Fruit fly (Drosophila melanogaster) whole organism, pupa: Measurements from ENCODE around the gene CG15198.

Source experiments
- CG10348 ChIP-seq: fragments of 200-800 bp; sonication (Bioruptor generic); IDR thresholded peaks from 2 replicates; pipeline ENCODE4 v1.3.6; 2022; ENCODE audit warnings: missing biosample characterization, missing genetic modification characterization
- CG12605 ChIP-seq: fragments of 200-800 bp; sonication (Bioruptor generic); IDR thresholded peaks from 2 replicates; pipeline ENCODE4 v1.3.6; 2022; ENCODE audit warnings: missing biosample characterization, missing genetic modification characterization
- CG13204 ChIP-seq: fragments of 200-800 bp; sonication (Bioruptor generic); optimal IDR thresholded peaks from 2 replicates; lab custom pipeline; 2018; ENCODE audit warnings: missing biosample characterization, mild to moderate bottlenecking, missing genetic modification characterization, moderate library complexity
- CG14655 ChIP-seq: fragments of 200-800 bp; sonication (Bioruptor generic); optimal IDR thresholded peaks from 3 replicates; lab custom pipeline; 2017; ENCODE audit warnings: mild to moderate bottlenecking, missing biosample characterization, missing genetic modification reagents, missing genetic modification characterization
- CG15710 ChIP-seq: fragments of 200-800 bp; sonication (Bioruptor generic); optimal IDR thresholded peaks from 2 replicates; lab custom pipeline; 2018; ENCODE audit warnings: missing biosample characterization, mild to moderate bottlenecking, missing genetic modification characterization, moderate library complexity
- CG17806 ChIP-seq: fragments of 200-800 bp; sonication (Bioruptor generic); optimal IDR thresholded peaks from 2 replicates; lab custom pipeline; 2018; ENCODE audit warnings: missing biosample characterization, mild to moderate bottlenecking, missing genetic modification characterization, moderate library complexity
- CG32121 ChIP-seq: fragments of 200-800 bp; sonication (Bioruptor generic); IDR thresholded peaks from 2 replicates; pipeline ENCODE4 v1.3.6; 2022; ENCODE audit warnings: missing biosample characterization, missing genetic modification characterization
- CG34367 ChIP-seq: fragments of 200-800 bp; sonication (Bioruptor generic); optimal IDR thresholded peaks from 2 replicates; lab custom pipeline; 2018; ENCODE audit warnings: missing biosample characterization, mild to moderate bottlenecking, missing genetic modification characterization
- CG4496 ChIP-seq: fragments of 200-800 bp; sonication (Bioruptor generic); IDR thresholded peaks from 3 replicates; pipeline ENCODE4 v1.3.6; 2022; ENCODE audit warnings: missing biosample characterization, missing genetic modification characterization
- CG8159 ChIP-seq: fragments of 200-800 bp; sonication (Bioruptor generic); optimal IDR thresholded peaks from 3 replicates; lab custom pipeline; 2018; ENCODE audit warnings: missing biosample characterization, mild to moderate bottlenecking, missing genetic modification characterization, moderate library complexity
- CG8301 ChIP-seq: fragments of 200-800 bp; sonication (Bioruptor generic); optimal IDR thresholded peaks from 2 replicates; lab custom pipeline; 2018; ENCODE audit warnings: missing biosample characterization, mild to moderate bottlenecking, missing genetic modification characterization
- CG9948 ChIP-seq: fragments of 200-800 bp; sonication (Bioruptor generic); optimal IDR thresholded peaks from 2 replicates; lab custom pipeline; 2018; ENCODE audit warnings: missing biosample characterization, mild to moderate bottlenecking, missing genetic modification characterization, moderate library complexity
- D1 ChIP-seq: fragments of 200-800 bp; sonication (Bioruptor generic); optimal IDR thresholded peaks from 2 replicates; lab custom pipeline; 2018; ENCODE audit warnings: missing biosample characterization, mild to moderate bottlenecking, missing genetic modification characterization, moderate library complexity
- EcR ChIP-seq: fragments of 200-800 bp; sonication (Bioruptor generic); optimal IDR thresholded peaks from 3 replicates; lab custom pipeline; 2019; ENCODE audit warnings: missing biosample characterization, missing genetic modification characterization, mild to moderate bottlenecking, moderate library complexity, missing genetic modification reagents
- Ets98B ChIP-seq: fragments of 200-800 bp; sonication (Bioruptor generic); IDR thresholded peaks from 2 replicates; pipeline ENCODE4 v1.3.6; 2022; ENCODE audit warnings: missing biosample characterization, missing genetic modification characterization
- Pif1A ChIP-seq: fragments of 200-800 bp; sonication (Bioruptor generic); optimal IDR thresholded peaks from 3 replicates; lab custom pipeline; 2016; ENCODE audit warnings: missing biosample characterization, missing genetic modification characterization
- Pif1B ChIP-seq: fragments of 200-800 bp; sonication (Bioruptor generic); optimal IDR thresholded peaks from 3 replicates; lab custom pipeline; 2016; ENCODE audit warnings: missing biosample characterization, missing genetic modification characterization
- Snoo ChIP-seq: fragments of 200-800 bp; sonication (Bioruptor generic); optimal IDR thresholded peaks from 3 replicates; lab custom pipeline; 2017; ENCODE audit warnings: missing biosample characterization, mild to moderate bottlenecking, missing genetic modification characterization, inconsistent platforms
- fd96Ca ChIP-seq: fragments of 200-800 bp; sonication (Bioruptor generic); IDR thresholded peaks from 3 replicates; pipeline ENCODE4 v1.3.6; 2022; ENCODE audit warnings: missing biosample characterization, missing genetic modification characterization
- gl ChIP-seq: fragments of 200-800 bp; sonication (Bioruptor generic); optimal IDR thresholded peaks from 2 replicates; lab custom pipeline; 2018; ENCODE audit warnings: missing biosample characterization, mild to moderate bottlenecking, missing genetic modification characterization
- rn ChIP-seq: fragments of 200-800 bp; sonication (Bioruptor generic); IDR thresholded peaks from 2 replicates; pipeline ENCODE4 v1.3.6; 2022; ENCODE audit warnings: missing biosample characterization, missing genetic modification characterization

The CG15198 gene

dm6 chrX:11247936-11248335 lies at the start of gene CG15198:
TSS of gene CG15198 (plus strand) at chrX:11248236.
- TF ChIP-seq D1 (tag; lab: Kevin White, UChicago) = no peak
- no peak for TF ChIP-seq CG10348
- no peak for TF ChIP-seq CG9948 (tag; lab: Kevin White, UChicago)
- no peak for TF ChIP-seq EcR (GFP tag; lab: Kevin White, UChicago)
- no peak for TF ChIP-seq CG32121 (GFP tag; lab: Robert Waterston, UW)
- TF ChIP-seq CG12605 (GFP tag; lab: Robert Waterston, UW) = no peak
- TF ChIP-seq CG8301 (tag; lab: Kevin White, UChicago) = no peak
- TF ChIP-seq CG13204 = no peak
- no peak for TF ChIP-seq fd96Ca (GFP tag; lab: Robert Waterston, UW)
- TF ChIP-seq CG14655 (GFP tag; lab: Kevin White, UChicago) = no peak
- no peak for TF ChIP-seq CG8159
- TF ChIP-seq rn (GFP tag; lab: Robert Waterston, UW) = no peak
- TF ChIP-seq Ets98B (GFP tag; lab: Robert Waterston, UW) = no peak
- TF ChIP-seq CG4496 (GFP tag; lab: Robert Waterston, UW) = no peak
- no peak for TF ChIP-seq CG17806 (tag; lab: Kevin White, UChicago)
- TF ChIP-seq Pif1A (GFP tag; lab: Kevin White, UChicago) = no peak
- TF ChIP-seq Snoo (tag; lab: Kevin White, UChicago) = no peak

- TF ChIP-seq CG4496 (GFP tag; lab: Robert Waterston, UW) = no peak
- TF ChIP-seq D1 (tag; lab: Kevin White, UChicago) = no peak
- TF ChIP-seq CG12605 (GFP tag; lab: Robert Waterston, UW) = no peak
- no peak for TF ChIP-seq gl
- TF ChIP-seq Pif1A (GFP tag; lab: Kevin White, UChicago) = no peak
- TF ChIP-seq Snoo (tag; lab: Kevin White, UChicago) = no peak
- TF ChIP-seq Pif1B (GFP tag; lab: Kevin White, UChicago) = no peak
- no peak for TF ChIP-seq fd96Ca (GFP tag; lab: Robert Waterston, UW)
- TF ChIP-seq EcR (GFP tag; lab: Kevin White, UChicago) = no peak
- TF ChIP-seq CG10348 = no peak
- TF ChIP-seq, all 21 proteins: peak for 0
These were observed 46.1 kb upstream of the CG15198 start, which contains the start of gene CG11106 for dm6 chrX:11201948-11202347. TSS of gene CG11106 (plus strand) at chrX:11202248.

- TF ChIP-seq CG32121 (GFP tag; lab: Robert Waterston, UW) = no peak
- no peak for TF ChIP-seq CG10348
- no peak for TF ChIP-seq CG12605 (GFP tag; lab: Robert Waterston, UW)
- no peak for TF ChIP-seq Ets98B (GFP tag; lab: Robert Waterston, UW)
- TF ChIP-seq CG15710 (tag; lab: Kevin White, UChicago) = no peak
- no peak for TF ChIP-seq fd96Ca (GFP tag; lab: Robert Waterston, UW)
- no peak for TF ChIP-seq D1 (tag; lab: Kevin White, UChicago)
- no peak for TF ChIP-seq Pif1A (GFP tag; lab: Kevin White, UChicago)
- no peak for TF ChIP-seq CG13204
These were observed 44.9 kb upstream of the CG15198 start for dm6 chrX:11203104-11203503.

- TF ChIP-seq CG4496 (GFP tag; lab: Robert Waterston, UW) (peak; percentile 62; the same call in 2 of the 3 replicates), CG9948 (tag; lab: Kevin White, UChicago) (no peak), CG32121 (GFP tag; lab: Robert Waterston, UW) (0 out of 2 replicates have a peak, but pooled peaks have one; percentile 19)
These were observed 35.5 kb downstream of the CG15198 start for dm6 chrX:11283570-11283969.

dm6 chrX:11284993-11285392 lies 37.0 kb downstream of the CG15198 start:
- no peak for TF ChIP-seq CG12605 (GFP tag; lab: Robert Waterston, UW)
- TF ChIP-seq CG10348 = no peak
- TF ChIP-seq CG8301 (tag; lab: Kevin White, UChicago) = no peak
- TF ChIP-seq CG9948 (tag; lab: Kevin White, UChicago) = no peak
- TF ChIP-seq CG8159 = no peak
- TF ChIP-seq CG34367 (tag; lab: Kevin White, UChicago) = no peak
- TF ChIP-seq Pif1B (GFP tag; lab: Kevin White, UChicago) = no peak
- TF ChIP-seq CG17806 (tag; lab: Kevin White, UChicago) = no peak
- no peak for TF ChIP-seq CG4496 (GFP tag; lab: Robert Waterston, UW)
- no peak for TF ChIP-seq D1 (tag; lab: Kevin White, UChicago)
- no peak for TF ChIP-seq CG15710 (tag; lab: Kevin White, UChicago)
- no peak for TF ChIP-seq CG14655 (GFP tag; lab: Kevin White, UChicago)
- no peak for TF ChIP-seq fd96Ca (GFP tag; lab: Robert Waterston, UW)
- no peak for TF ChIP-seq Ets98B (GFP tag; lab: Robert Waterston, UW)
- no peak for TF ChIP-seq Pif1A (GFP tag; lab: Kevin White, UChicago)
- no peak for TF ChIP-seq rn (GFP tag; lab: Robert Waterston, UW)
- no peak for TF ChIP-seq CG13204
- TF ChIP-seq EcR (GFP tag; lab: Kevin White, UChicago) = no peak

dm6 chrX:11293567-11293966 lies 45.5 kb downstream of the CG15198 start:
- TF ChIP-seq gl (no peak), Snoo (tag; lab: Kevin White, UChicago) (no peak), CG17806 (tag; lab: Kevin White, UChicago) (no peak), Ets98B (GFP tag; lab: Robert Waterston, UW) (no peak), CG13204 (no peak), CG4496 (GFP tag; lab: Robert Waterston, UW) (no peak), CG15710 (tag; lab: Kevin White, UChicago) (no peak), Pif1A (GFP tag; lab: Kevin White, UChicago) (no peak), CG12605 (GFP tag; lab: Robert Waterston, UW) (no peak), CG14655 (GFP tag; lab: Kevin White, UChicago) (no peak), fd96Ca (GFP tag; lab: Robert Waterston, UW) (no peak), D1 (tag; lab: Kevin White, UChicago) (no peak), CG10348 (no peak), CG8159 (no peak), CG34367 (tag; lab: Kevin White, UChicago) (no peak), Pif1B (GFP tag; lab: Kevin White, UChicago) (no peak), CG9948 (tag; lab: Kevin White, UChicago) (no peak), CG8301 (tag; lab: Kevin White, UChicago) (no peak), rn (GFP tag; lab: Robert Waterston, UW) (no peak)
